Fruit fly (Drosophila melanogaster): ENCODE measurements around the gene CG15059.

Gene CG15059

DNA sequence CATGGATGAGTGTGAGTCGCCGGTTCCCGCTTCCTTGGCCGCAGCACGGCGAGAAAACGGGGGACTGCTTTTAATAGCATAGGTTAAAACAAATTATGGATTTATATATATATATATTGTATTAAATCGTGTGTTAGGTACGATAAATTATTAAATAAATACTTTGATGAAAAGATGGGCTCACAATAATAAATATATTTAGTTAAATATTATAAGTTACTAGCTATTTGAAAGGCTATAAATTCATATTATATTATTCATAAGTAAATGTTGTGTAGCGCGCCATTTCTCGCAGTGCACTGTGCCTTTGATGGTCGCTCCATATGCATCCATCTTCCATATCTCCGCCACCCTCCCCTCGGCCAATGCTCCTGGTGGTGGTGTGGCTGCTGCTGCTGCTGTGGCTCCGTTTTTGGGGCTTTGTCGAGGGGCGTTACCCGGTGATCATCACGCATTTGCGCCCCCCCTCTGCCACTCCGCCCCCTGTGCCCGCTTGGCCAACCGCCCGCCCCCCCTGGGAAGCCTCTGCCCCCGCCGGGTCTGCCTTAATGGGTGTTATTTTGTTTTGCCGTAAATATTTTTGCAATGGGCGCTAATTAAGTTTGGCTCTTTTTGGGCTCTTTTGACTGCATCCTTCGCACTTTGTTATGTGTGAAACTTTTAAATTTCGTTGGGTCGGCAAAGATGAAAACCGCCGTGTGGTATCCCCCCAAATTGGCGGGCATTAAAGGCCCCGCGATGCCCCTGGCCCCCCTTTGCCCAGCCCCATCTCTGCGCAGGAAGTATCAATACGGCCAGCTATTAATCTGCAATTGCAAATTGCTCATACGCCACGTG is 14.1 kb upstream of the CG15059 start:
- no peak for TF ChIP-seq Myc (optimal IDR thresholded peaks at IDR 0.05)
- no peak for TF ChIP-seq insv (optimal IDR thresholded peaks at IDR 0.05)
- TF ChIP-seq ttk (optimal IDR thresholded peaks at IDR 0.05) = no peak
- TF ChIP-seq Sin3A (optimal IDR thresholded peaks at IDR 0.05) = no peak
- TF ChIP-seq psq (optimal IDR thresholded peaks at IDR 0.05) = no peak
- TF ChIP-seq h (optimal IDR thresholded peaks at IDR 0.05) = no peak

dm6 chrX:18272422-18272821 is 13.1 kb upstream of the CG15059 start:
- TF ChIP-seq insv (optimal IDR thresholded peaks at IDR 0.05) (no peak), psq (optimal IDR thresholded peaks at IDR 0.05) (no peak), Sin3A (optimal IDR thresholded peaks at IDR 0.05) (no peak), Myc (optimal IDR thresholded peaks at IDR 0.05) (no peak), ttk (optimal IDR thresholded peaks at IDR 0.05) (no peak), h (optimal IDR thresholded peaks at IDR 0.05) (no peak)

DNA sequence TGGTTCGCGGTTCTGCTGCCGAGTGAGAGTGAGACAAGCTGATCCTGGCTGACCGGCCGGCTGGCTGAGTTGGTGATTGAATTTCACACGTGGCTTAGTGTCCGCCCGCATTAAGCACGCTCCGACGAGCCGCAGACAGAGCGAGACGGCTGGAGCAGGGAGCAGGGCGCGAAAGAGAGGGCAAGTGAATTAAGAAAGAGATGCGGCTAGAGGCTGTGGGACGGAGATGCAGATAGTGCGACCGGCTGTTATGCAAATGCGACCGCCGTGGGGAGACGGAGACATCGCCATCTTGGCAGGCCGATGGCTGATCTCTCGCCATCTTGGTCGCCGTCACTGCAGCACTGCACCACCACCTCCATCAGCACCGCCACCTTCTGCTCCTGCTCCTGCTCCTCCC is 7.5 kb upstream of the CG15059 start:
- TF ChIP-seq ttk (optimal IDR thresholded peaks at IDR 0.05) = no peak

dm6 chrX:18263382-18263781 is 4.1 kb upstream of the CG15059 start:
- TF ChIP-seq h (optimal IDR thresholded peaks at IDR 0.05) (no peak), insv (optimal IDR thresholded peaks at IDR 0.05) (no peak), ttk (optimal IDR thresholded peaks at IDR 0.05) (no peak), psq (optimal IDR thresholded peaks at IDR 0.05) (no peak), Myc (optimal IDR thresholded peaks at IDR 0.05) (no peak), Sin3A (optimal IDR thresholded peaks at IDR 0.05) (no peak)

- TF ChIP-seq ttk (optimal IDR thresholded peaks at IDR 0.05) (no peak), insv (optimal IDR thresholded peaks at IDR 0.05) (no peak), Myc (optimal IDR thresholded peaks at IDR 0.05) (no peak), h (optimal IDR thresholded peaks at IDR 0.05) (no peak), Sin3A (optimal IDR thresholded peaks at IDR 0.05) (no peak), psq (optimal IDR thresholded peaks at IDR 0.05) (no peak)
Observed at dm6 chrX:18262151-18262550, 2.8 kb upstream of the CG15059 start.

DNA sequence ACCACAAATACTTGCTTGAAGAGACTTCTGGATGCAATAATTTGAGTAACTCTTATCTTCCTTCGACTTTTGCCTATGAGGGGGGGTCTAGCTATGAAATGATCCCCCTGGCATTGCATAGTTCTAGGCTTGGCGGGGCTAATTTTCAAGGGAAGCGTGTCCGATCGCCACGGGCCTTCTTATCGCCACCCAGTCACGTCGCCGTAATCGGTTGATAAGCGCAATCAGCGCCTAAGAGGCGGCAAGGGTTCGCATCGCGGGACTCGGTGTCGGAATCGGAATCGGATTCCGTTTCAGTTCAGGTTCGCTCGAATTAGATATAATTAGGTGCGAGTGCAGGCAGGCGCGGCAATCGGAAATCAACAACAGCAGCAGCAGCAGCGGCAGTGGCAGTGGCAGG is 2.2 kb upstream of the CG15059 start:
- TF ChIP-seq h (optimal IDR thresholded peaks at IDR 0.05) = no peak
- no peak for TF ChIP-seq ttk (optimal IDR thresholded peaks at IDR 0.05)
- TF ChIP-seq Sin3A (optimal IDR thresholded peaks at IDR 0.05) = no peak
- TF ChIP-seq psq (optimal IDR thresholded peaks at IDR 0.05) = no peak
- TF ChIP-seq insv (optimal IDR thresholded peaks at IDR 0.05) = no peak
- TF ChIP-seq Myc (optimal IDR thresholded peaks at IDR 0.05) = no peak

- no peak for TF ChIP-seq Myc (optimal IDR thresholded peaks at IDR 0.05)
- no peak for TF ChIP-seq h (optimal IDR thresholded peaks at IDR 0.05)
- no peak for TF ChIP-seq insv (optimal IDR thresholded peaks at IDR 0.05)
- TF ChIP-seq Sin3A (optimal IDR thresholded peaks at IDR 0.05) = no peak
- TF ChIP-seq psq (optimal IDR thresholded peaks at IDR 0.05) = no peak
- TF ChIP-seq ttk (optimal IDR thresholded peaks at IDR 0.05) = no peak
Observed at dm6 chrX:18259984-18260550, 750 bp upstream of the CG15059 start.

- TF ChIP-seq ttk (optimal IDR thresholded peaks at IDR 0.05) (no peak), Sin3A (optimal IDR thresholded peaks at IDR 0.05) (no peak), psq (optimal IDR thresholded peaks at IDR 0.05) (no peak), h (optimal IDR thresholded peaks at IDR 0.05) (no peak), Myc (optimal IDR thresholded peaks at IDR 0.05) (no peak), insv (optimal IDR thresholded peaks at IDR 0.05) (no peak)
Observed at dm6 chrX:18256244-18256885, 3.0 kb downstream of the CG15059 start.

- TF ChIP-seq Myc (optimal IDR thresholded peaks at IDR 0.05) (no peak), insv (optimal IDR thresholded peaks at IDR 0.05) (no peak), h (optimal IDR thresholded peaks at IDR 0.05) (no peak), Sin3A (optimal IDR thresholded peaks at IDR 0.05) (no peak), ttk (optimal IDR thresholded peaks at IDR 0.05) (no peak), psq (optimal IDR thresholded peaks at IDR 0.05) (no peak)
Observed at dm6 chrX:18254465-18254864, 4.9 kb downstream of the CG15059 start.

DNA sequence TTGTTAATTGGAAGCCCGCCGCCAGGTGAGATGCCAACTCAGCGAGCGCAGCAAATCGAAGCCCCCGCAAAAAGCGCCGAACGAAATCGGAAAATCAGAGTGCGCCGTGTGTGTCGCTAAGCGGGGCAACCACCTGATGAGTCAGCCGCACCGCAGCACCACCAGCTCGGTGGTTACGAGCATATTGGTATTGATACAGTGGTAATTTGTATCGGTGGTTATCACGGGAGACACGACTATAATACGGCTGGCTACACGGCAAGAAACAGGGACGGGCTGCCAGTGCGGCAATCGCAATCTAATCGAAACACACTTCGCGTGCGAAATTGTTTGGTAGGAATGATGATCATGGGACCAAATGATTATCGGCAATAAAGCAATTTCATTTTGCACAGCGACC is 5.5 kb downstream of the CG15059 start:
- TF ChIP-seq Sin3A (optimal IDR thresholded peaks at IDR 0.05) (no peak), insv (optimal IDR thresholded peaks at IDR 0.05) (no peak)

DNA sequence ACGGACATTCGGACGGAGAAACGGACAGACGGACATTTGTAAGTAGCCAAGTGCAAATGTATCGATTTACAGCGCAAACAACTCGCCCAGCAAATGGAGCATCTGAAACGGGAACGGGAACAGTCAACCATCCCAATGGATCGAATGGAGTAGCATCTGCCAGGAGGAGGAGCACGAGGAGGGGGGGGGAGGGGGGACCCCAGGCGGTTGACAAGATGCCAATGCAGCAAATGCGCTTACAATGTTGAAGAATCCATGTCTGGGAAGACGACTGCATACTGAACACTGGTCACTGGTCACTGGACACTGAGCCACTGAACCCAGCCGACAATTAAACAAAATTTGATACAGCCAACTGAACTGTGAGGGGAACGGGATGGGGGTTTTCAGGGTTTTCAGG is 7.4 kb downstream of the CG15059 start:
- TF ChIP-seq Myc (optimal IDR thresholded peaks at IDR 0.05) = no peak
- TF ChIP-seq psq (optimal IDR thresholded peaks at IDR 0.05) = no peak
- TF ChIP-seq h (optimal IDR thresholded peaks at IDR 0.05) = no peak
- TF ChIP-seq ttk (optimal IDR thresholded peaks at IDR 0.05) = no peak
- TF ChIP-seq Sin3A (optimal IDR thresholded peaks at IDR 0.05) = no peak
- TF ChIP-seq insv (optimal IDR thresholded peaks at IDR 0.05) = no peak

DNA sequence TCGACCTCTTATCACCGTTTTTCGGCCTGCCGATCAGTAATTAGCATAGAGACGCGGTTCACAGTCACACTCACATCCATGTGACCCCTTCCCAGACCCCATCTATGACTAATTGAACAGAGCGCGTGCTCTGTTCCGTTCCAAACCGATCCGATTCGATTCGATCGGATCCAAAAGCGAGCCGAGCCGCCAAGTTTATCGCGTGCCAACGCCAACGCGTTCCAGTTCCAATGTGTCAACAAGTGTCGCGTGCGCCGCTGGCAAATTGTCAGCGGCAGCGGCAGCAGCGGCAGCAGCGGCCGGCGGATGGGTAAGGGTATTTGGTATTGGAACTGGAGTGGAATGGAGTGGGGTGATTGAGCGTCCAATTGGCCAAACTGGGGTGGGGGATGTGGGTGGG is 11.1 kb downstream of the CG15059 start:
- TF ChIP-seq Myc (optimal IDR thresholded peaks at IDR 0.05) = no peak
- no peak for TF ChIP-seq insv (optimal IDR thresholded peaks at IDR 0.05)
- TF ChIP-seq ttk (optimal IDR thresholded peaks at IDR 0.05) = no peak
- TF ChIP-seq Sin3A (optimal IDR thresholded peaks at IDR 0.05) = no peak
- no peak for TF ChIP-seq psq (optimal IDR thresholded peaks at IDR 0.05)
- TF ChIP-seq h (optimal IDR thresholded peaks at IDR 0.05) = no peak

Data from Kc167 (cell line).